Worm (Caenorhabditis elegans) whole organism, early embryonic: ENCODE measurements around the gene H28G03.2.

Experiments
- B0310.2 ChIP-seq: sonication (generic microtip); optimal IDR thresholded peaks from 2 replicates; lab custom pipeline; 2016; ENCODE audit warnings: mild to moderate bottlenecking, missing genetic modification characterization, missing compliant biosample characterization
- F13C5.2 ChIP-seq: sonication (generic microtip); optimal IDR thresholded peaks from 2 replicates; lab custom pipeline; 2017; ENCODE audit warnings: mild to moderate bottlenecking, missing genetic modification characterization, inconsistent platforms, missing compliant biosample characterization
- aly-1 ChIP-seq: sonication (generic microtip); optimal IDR thresholded peaks from 2 replicates; lab custom pipeline; 2016; ENCODE audit warnings: missing genetic modification characterization, missing compliant biosample characterization
- ama-1 ChIP-seq: fragments of 150-350 bp; optimal IDR thresholded peaks from 2 replicates; lab custom pipeline; 2014
- ets-7 ChIP-seq: sonication (generic microtip); optimal IDR thresholded peaks from 2 replicates; lab custom pipeline; 2016; ENCODE audit warnings: missing genotype, missing genetic modification characterization, missing compliant biosample characterization
- flt-1 ChIP-seq: fragments of 200-800 bp; sonication (Bioruptor generic); IDR thresholded peaks from 2 replicates; pipeline ENCODE4 v1.3.6; 2022; ENCODE audit warnings: missing genetic modification characterization, missing compliant biosample characterization
- hnd-1 ChIP-seq: sonication (generic microtip); optimal IDR thresholded peaks from 2 replicates; lab custom pipeline; 2016; ENCODE audit warnings: missing genetic modification characterization, missing compliant biosample characterization
- pes-1 ChIP-seq: fragments of 200-800 bp; sonication (Bioruptor generic); IDR thresholded peaks from 2 replicates; pipeline ENCODE4 v1.3.6; 2022; ENCODE audit warnings: missing genetic modification reagents, missing genetic modification characterization, missing compliant biosample characterization
- scrt-1 ChIP-seq: fragments of 200-800 bp; sonication (Bioruptor generic); IDR thresholded peaks from 2 replicates; pipeline ENCODE4 v1.3.6; 2022; ENCODE audit warnings: missing genetic modification characterization, missing compliant biosample characterization
- sea-1 ChIP-seq: fragments of 200-800 bp; sonication (Bioruptor generic); conservative IDR thresholded peaks from 2 replicates; pipeline ENCODE4 v1.3.6; 2022; ENCODE audit warnings: missing genetic modification characterization, missing compliant biosample characterization
- tbx-11 ChIP-seq: fragments of 200-800 bp; sonication (Bioruptor generic); IDR thresholded peaks from 2 replicates; pipeline ENCODE4 v1.3.6; 2022; ENCODE audit warnings: missing genetic modification characterization, missing compliant biosample characterization

DNA sequence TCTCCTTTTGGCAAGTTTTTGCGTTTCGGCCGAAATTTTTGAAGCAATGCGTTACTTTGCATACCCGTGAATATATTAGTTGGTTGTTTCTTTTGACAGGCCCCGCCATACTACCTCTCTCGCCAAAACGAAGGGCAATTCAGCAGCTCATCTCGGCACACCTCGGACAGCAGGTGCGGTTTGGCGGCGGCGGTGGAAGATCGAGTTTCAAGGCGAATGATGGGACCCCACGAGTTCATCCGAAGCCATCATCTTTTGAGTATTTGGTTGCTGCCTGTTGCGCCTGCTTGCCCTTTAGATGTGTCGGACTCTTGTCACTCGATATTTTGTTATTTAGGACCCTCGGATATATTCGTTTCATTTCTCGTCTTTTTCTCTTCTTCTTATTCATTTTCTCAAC, 2.8 kb downstream of the H28G03.2 start:
- TF ChIP-seq ama-1 (lab: Kevin White, UChicago) = no peak
- TF ChIP-seq aly-1 (tag; lab: Kevin White, UChicago) = no peak
- no peak for TF ChIP-seq scrt-1
- no peak for TF ChIP-seq F13C5.2 (tag; lab: Kevin White, UChicago)
- TF ChIP-seq pes-1 = no peak
- TF ChIP-seq flt-1 (GFP tag; lab: Robert Waterston, UW) = no peak
- TF ChIP-seq B0310.2 (tag; lab: Kevin White, UChicago) = no peak
- TF ChIP-seq sea-1 (GFP tag; lab: Robert Waterston, UW) = no peak
- no peak for TF ChIP-seq hnd-1 (tag; lab: Kevin White, UChicago)
- TF ChIP-seq tbx-11 (GFP tag; lab: Robert Waterston, UW) = no peak
- TF ChIP-seq ets-7 (tag; lab: Kevin White, UChicago) = no peak
